Fruit fly (Drosophila melanogaster) whole organism, adult: ENCODE data around the gene Mgat4a.

Experiments used
- CG11617 ChIP-seq: fragments of 200-800 bp; sonication (Bioruptor generic); optimal IDR thresholded peaks from 2 replicates; lab custom pipeline; 2017; ENCODE audit warnings: mild to moderate bottlenecking, missing biosample characterization, missing genetic modification reagents, missing genetic modification characterization
- CG12768 ChIP-seq: fragments of 200-800 bp; sonication (Bioruptor generic); optimal IDR thresholded peaks from 2 replicates; lab custom pipeline; 2017; ENCODE audit warnings: missing biosample characterization, missing genetic modification characterization, mild to moderate bottlenecking, moderate library complexity, missing genetic modification reagents
- CG14711 ChIP-seq: fragments of 200-800 bp; sonication (Bioruptor generic); optimal IDR thresholded peaks from 2 replicates; lab custom pipeline; 2018; ENCODE audit warnings: missing biosample characterization, mild to moderate bottlenecking, missing genetic modification characterization, moderate library complexity
- CG1620 ChIP-seq: fragments of 200-800 bp; sonication (Bioruptor generic); optimal IDR thresholded peaks from 2 replicates; lab custom pipeline; 2016; ENCODE audit warnings: missing biosample characterization, missing genetic modification characterization
- CG33017 ChIP-seq: fragments of 200-800 bp; sonication (Bioruptor generic); optimal IDR thresholded peaks from 2 replicates; lab custom pipeline; 2018; ENCODE audit warnings: missing biosample characterization, mild to moderate bottlenecking, missing genetic modification characterization, moderate library complexity
- CG5204 ChIP-seq: fragments of 200-800 bp; sonication (Bioruptor generic); optimal IDR thresholded peaks from 2 replicates; lab custom pipeline; 2016; ENCODE audit warnings: missing biosample characterization, missing genetic modification characterization
- CG7045 ChIP-seq: fragments of 200-800 bp; sonication (Bioruptor generic); optimal IDR thresholded peaks from 2 replicates; lab custom pipeline; 2017; ENCODE audit warnings: missing biosample characterization, mild to moderate bottlenecking, missing genetic modification characterization
- CG7101 ChIP-seq: fragments of 200-800 bp; sonication (Bioruptor generic); optimal IDR thresholded peaks from 2 replicates; lab custom pipeline; 2018; ENCODE audit warnings: missing biosample characterization, mild to moderate bottlenecking, missing genetic modification characterization, moderate library complexity
- Clk ChIP-seq: fragments of 200-800 bp; sonication (Bioruptor generic); optimal IDR thresholded peaks from 2 replicates; lab custom pipeline; 2017; ENCODE audit warnings: missing biosample characterization, missing genetic modification characterization
- Crg-1 ChIP-seq: fragments of 200-800 bp; sonication (Bioruptor generic); optimal IDR thresholded peaks from 2 replicates; lab custom pipeline; 2016; ENCODE audit warnings: missing biosample characterization, missing genetic modification characterization
- Hr96 ChIP-seq: fragments of 200-800 bp; sonication (Bioruptor generic); optimal IDR thresholded peaks from 2 replicates; lab custom pipeline; 2016; ENCODE audit warnings: missing biosample characterization, missing genetic modification characterization
- Mnt ChIP-seq: fragments of 200-800 bp; sonication (Bioruptor generic); optimal IDR thresholded peaks from 2 replicates; lab custom pipeline; 2016; ENCODE audit warnings: missing biosample characterization, mild to moderate bottlenecking, missing genetic modification characterization
- bab1 ChIP-seq: fragments of 200-800 bp; sonication (Bioruptor generic); optimal IDR thresholded peaks from 3 replicates; lab custom pipeline; 2019; ENCODE audit warnings: missing biosample characterization, mild to moderate bottlenecking, missing genetic modification characterization, moderate library complexity
- cic ChIP-seq: fragments of 200-800 bp; sonication (Bioruptor generic); optimal IDR thresholded peaks from 2 replicates; lab custom pipeline; 2017; ENCODE audit warnings: missing biosample characterization, mild to moderate bottlenecking, missing genetic modification characterization, moderate library complexity
- cnc ChIP-seq, 2 experiments: fragments of >200 bp; optimal IDR thresholded peaks; 2 replicates each; lab custom pipeline; 2017
- kay ChIP-seq: fragments of 200-800 bp; sonication (Bioruptor generic); peaks from one replicate; lab custom pipeline; 2016; ENCODE audit warnings: missing biosample characterization, missing genetic modification characterization, borderline replicate concordance
- ovo ChIP-seq: fragments of 200-800 bp; sonication (Bioruptor generic); optimal IDR thresholded peaks from 2 replicates; lab custom pipeline; 2016; ENCODE audit warnings: missing biosample characterization, missing genetic modification characterization
- pad ChIP-seq: fragments of 200-800 bp; sonication (Bioruptor generic); optimal IDR thresholded peaks from 3 replicates; lab custom pipeline; 2017; ENCODE audit warnings: missing biosample characterization, missing genetic modification characterization, mild to moderate bottlenecking, moderate library complexity, missing genetic modification reagents
- tj ChIP-seq: fragments of 200-800 bp; sonication (Bioruptor generic); optimal IDR thresholded peaks from 3 replicates; lab custom pipeline; 2017; ENCODE audit warnings: missing biosample characterization, mild to moderate bottlenecking, missing genetic modification characterization, moderate library complexity
- toe ChIP-seq: fragments of 200-800 bp; sonication (Bioruptor generic); optimal IDR thresholded peaks from 2 replicates; lab custom pipeline; 2016; ENCODE audit warnings: missing biosample characterization, missing genetic modification characterization

Mgat4a gene

DNA sequence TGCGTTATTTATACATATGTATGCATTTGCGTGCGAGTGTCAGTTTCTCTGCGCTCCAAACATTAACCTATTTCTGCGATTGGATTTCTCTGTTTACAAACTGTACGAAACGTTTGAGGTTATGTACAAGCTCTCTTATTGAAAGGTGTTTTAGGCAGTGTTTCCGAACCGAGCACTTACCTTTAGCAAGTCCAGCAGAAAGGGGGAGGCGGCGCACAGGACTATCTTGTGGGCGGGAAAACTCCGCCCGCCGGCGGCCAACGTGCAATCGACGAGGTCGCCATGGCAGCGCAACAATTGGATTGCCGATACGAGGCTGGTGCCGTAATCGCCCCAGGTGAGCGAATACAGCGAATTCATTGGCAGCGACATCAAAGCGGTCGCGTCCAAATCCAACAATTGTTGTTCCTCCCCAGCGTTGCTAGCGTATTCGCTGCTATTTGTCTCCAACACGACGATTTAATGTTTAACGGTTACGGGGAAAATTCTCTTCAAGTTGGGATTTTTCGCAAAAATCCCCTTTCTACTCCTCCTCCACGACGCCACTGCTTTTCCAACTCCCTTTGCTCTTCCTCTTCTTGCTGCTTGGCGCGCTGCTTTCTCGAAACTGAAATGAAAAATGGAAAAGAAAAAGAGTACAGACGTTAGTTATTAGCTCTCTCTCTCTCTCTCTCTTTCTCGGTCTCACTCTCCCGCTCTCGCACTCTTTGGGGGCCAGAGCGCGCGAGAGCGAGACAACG, 4.9 kb upstream of the Mgat4a start:
- TF ChIP-seq CG11617 (GFP tag; lab: Kevin White, UChicago) (peak; percentile 87), kay (peak; percentile 92), CG7101 (tag; lab: Kevin White, UChicago) (peak; percentile 88), bab1 (GFP tag; lab: Kevin White, UChicago) (peak; percentile 76), ovo (GFP tag; lab: Kevin White, UChicago) (peak; percentile 59), CG5204 (GFP tag; lab: Kevin White, UChicago) (peak; percentile 90), CG14711 (tag; lab: Kevin White, UChicago) (peak; percentile 74), cic (peak; percentile 64), CG1620 (GFP tag; lab: Kevin White, UChicago) (peak; percentile 65), Crg-1 (GFP tag; lab: Kevin White, UChicago) (peak; percentile 78), Mnt (peak; percentile 53), pad (GFP tag; lab: Kevin White, UChicago) (peak; percentile 78), toe (GFP tag; lab: Kevin White, UChicago) (peak; percentile 84), tj (GFP tag; lab: Kevin White, UChicago) (peak; percentile 63), Hr96 (GFP tag; lab: Kevin White, UChicago) (peak; percentile 88), CG12768 (GFP tag; lab: Kevin White, UChicago) (peak; percentile 88), Clk (GFP tag; lab: Kevin White, UChicago) (peak; percentile 86), cnc (optimal IDR thresholded peaks at IDR 0.05; lab: Kevin White, UChicago) (no peak), CG33017 (peak; percentile 67), CG7045 (GFP tag; lab: Kevin White, UChicago) (peak; percentile 94)

DNA sequence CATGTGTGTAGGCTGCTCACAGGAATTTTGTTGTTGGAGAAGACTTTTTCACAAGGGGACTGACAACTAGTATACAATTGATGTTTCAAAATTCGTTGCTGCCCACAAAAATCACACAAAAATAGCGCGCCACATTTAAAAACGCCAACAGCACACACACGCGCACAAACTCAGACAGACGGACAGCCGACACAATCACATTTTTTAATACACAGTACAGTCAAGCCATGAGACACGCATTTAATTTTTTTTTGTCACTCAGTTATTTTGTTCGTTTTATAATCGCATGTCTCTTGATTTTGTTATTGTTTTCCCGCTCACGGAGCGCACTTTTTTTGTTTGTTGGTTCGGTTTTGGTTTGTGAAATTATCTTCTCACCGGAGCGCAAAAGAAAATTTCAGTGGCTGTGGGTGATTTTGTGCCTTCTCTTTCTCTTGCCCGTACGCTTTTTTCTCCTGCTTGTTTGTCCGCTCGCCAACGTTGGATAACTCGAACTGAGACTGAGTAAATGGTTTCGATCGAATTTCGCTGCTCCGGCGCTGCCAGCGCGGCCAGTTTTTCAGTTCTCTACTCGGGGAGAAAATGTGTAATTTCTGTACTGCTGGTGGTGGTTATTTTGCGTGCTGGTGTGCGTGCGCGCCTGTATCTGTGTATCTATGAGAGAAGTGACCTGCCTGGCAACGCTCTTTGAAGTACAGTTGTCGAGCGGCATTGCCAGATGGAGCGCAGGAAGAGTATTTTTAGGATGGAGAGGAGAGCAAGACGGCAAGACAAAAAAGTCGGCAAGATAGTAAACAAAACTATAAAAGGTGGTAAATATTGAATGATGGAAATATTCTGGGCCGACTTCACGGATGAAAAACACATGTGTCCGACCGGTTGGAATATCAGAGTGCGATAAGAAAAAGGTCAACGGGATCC, 4.1 kb upstream of the Mgat4a start, which contains the start of gene CG42507:
TSS of gene CG42507 (minus strand) at position 499 of the 921 bp plus-strand sequence.
- peak; percentile 75 for TF ChIP-seq ovo (GFP tag; lab: Kevin White, UChicago)
- no peak for TF ChIP-seq tj (GFP tag; lab: Kevin White, UChicago)
- peak; percentile 62 for TF ChIP-seq CG7101 (tag; lab: Kevin White, UChicago)
- peak; percentile 64 for TF ChIP-seq CG33017
- TF ChIP-seq pad (GFP tag; lab: Kevin White, UChicago): peak; percentile 80
- peak; percentile 4 for TF ChIP-seq CG7045 (GFP tag; lab: Kevin White, UChicago)
- peak; percentile 81 for TF ChIP-seq cic
- no peak for TF ChIP-seq toe (GFP tag; lab: Kevin White, UChicago)
- peak; percentile 35 for TF ChIP-seq CG1620 (GFP tag; lab: Kevin White, UChicago)
- TF ChIP-seq Crg-1 (GFP tag; lab: Kevin White, UChicago): peak; percentile 67
- peak; percentile 34 for TF ChIP-seq CG12768 (GFP tag; lab: Kevin White, UChicago)
- TF ChIP-seq Hr96 (GFP tag; lab: Kevin White, UChicago): peak; percentile 64
- peak; percentile 55 for TF ChIP-seq Clk (GFP tag; lab: Kevin White, UChicago)
- TF ChIP-seq kay: peak; percentile 14
- TF ChIP-seq cnc (optimal IDR thresholded peaks at IDR 0.05; lab: Kevin White, UChicago): no peak
- no peak for TF ChIP-seq CG11617 (GFP tag; lab: Kevin White, UChicago)
- TF ChIP-seq CG14711 (tag; lab: Kevin White, UChicago): peak; percentile 45
- peak; percentile 56 for TF ChIP-seq bab1 (GFP tag; lab: Kevin White, UChicago)
- TF ChIP-seq Mnt: peak; percentile 71

DNA sequence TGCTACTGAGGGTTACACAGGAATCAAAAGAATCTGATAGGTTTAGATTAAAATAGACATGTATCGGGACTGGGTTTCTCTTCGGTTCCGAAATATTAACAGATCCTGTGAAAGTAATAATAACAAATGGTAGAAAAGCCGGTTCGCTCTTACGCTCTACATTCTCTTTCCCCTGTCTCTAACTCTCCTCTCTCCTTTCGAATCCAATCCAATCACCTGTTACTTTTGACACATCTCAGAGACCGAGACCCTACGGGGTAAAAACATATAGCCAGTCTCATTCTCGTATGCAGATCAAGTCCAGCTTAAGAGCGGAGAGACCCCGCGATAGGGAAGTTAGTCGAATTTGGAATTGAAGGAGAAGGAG, 3.1 kb upstream of the Mgat4a start:
- TF ChIP-seq toe (GFP tag; lab: Kevin White, UChicago) (no peak), CG12768 (GFP tag; lab: Kevin White, UChicago) (no peak), CG7045 (GFP tag; lab: Kevin White, UChicago) (no peak), cic (no peak), Crg-1 (GFP tag; lab: Kevin White, UChicago) (no peak), CG1620 (GFP tag; lab: Kevin White, UChicago) (no peak)

DNA sequence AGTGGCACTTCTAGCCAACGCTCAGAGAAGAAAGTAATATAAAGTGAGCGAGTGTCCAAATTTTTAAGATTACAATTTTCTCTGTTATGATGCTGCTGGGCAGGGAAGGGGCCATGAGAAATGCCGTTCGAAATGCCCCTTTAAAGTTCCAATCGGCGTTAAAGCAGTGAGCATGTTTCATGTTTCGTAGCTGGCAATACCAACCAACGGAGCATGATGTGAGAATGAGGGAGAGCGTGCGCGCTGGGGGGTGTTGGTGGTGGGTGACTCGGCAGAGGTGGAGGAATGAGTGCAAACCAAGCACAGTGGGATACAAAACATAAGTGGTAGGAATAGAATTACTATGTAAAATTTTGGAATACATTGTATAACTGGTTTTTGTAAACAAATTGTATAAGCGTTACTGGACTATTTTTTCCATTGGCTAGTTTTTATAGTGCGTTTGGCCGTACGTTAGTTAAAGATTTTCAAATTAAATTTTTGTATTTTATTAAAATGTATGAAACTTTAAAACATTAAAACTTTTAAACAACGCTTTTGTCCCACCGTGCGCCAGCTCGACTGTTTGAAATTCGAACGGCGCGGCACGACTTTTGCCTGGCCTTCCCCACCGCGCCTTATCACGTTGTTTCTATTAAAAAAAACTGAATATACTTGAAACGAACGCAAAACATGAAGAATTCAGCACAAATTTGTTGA, 2.6 kb upstream of the Mgat4a start:
- peak; percentile 99 for TF ChIP-seq bab1 (GFP tag; lab: Kevin White, UChicago)
- peak; percentile 99 for TF ChIP-seq pad (GFP tag; lab: Kevin White, UChicago)
- TF ChIP-seq CG5204 (GFP tag; lab: Kevin White, UChicago): peak; percentile 100
- peak; percentile 99 for TF ChIP-seq Crg-1 (GFP tag; lab: Kevin White, UChicago)
- TF ChIP-seq cic: peak; percentile 97
- TF ChIP-seq toe (GFP tag; lab: Kevin White, UChicago): peak; percentile 100
- peak; percentile 100 for TF ChIP-seq CG12768 (GFP tag; lab: Kevin White, UChicago)
- TF ChIP-seq Hr96 (GFP tag; lab: Kevin White, UChicago): peak; percentile 99
- TF ChIP-seq tj (GFP tag; lab: Kevin White, UChicago): peak; percentile 97
- peak; percentile 100 for TF ChIP-seq CG11617 (GFP tag; lab: Kevin White, UChicago)
- peak; percentile 99 for TF ChIP-seq ovo (GFP tag; lab: Kevin White, UChicago)
- TF ChIP-seq CG7101 (tag; lab: Kevin White, UChicago): peak; percentile 100
- TF ChIP-seq CG1620 (GFP tag; lab: Kevin White, UChicago): peak; percentile 99
- peak; percentile 100 for TF ChIP-seq Clk (GFP tag; lab: Kevin White, UChicago)
- peak; percentile 95 for TF ChIP-seq Mnt
- peak; percentile 100 for TF ChIP-seq CG7045 (GFP tag; lab: Kevin White, UChicago)
- TF ChIP-seq CG14711 (tag; lab: Kevin White, UChicago): peak; percentile 98
- TF ChIP-seq cnc (optimal IDR thresholded peaks at IDR 0.05; lab: Kevin White, UChicago): peak; percentile 73 to 80
- peak; percentile 99 for TF ChIP-seq kay
- TF ChIP-seq CG33017: peak; percentile 100
